Worm (Caenorhabditis elegans) whole organism, L4 larva: ENCODE results near the gene K09B11.5.
A peak's percentile ranks its signal among the peaks of the same experiment; 100 is the strongest.

Experiments used
- F10B5.3 ChIP-seq: sonication (generic microtip); optimal IDR thresholded peaks from 2 replicates; lab custom pipeline; 2016; ENCODE audit warnings: mild to moderate bottlenecking, missing genetic modification characterization, missing compliant biosample characterization
- F26F4.8 ChIP-seq: fragments of 200-800 bp; sonication (Bioruptor generic); conservative IDR thresholded peaks from 2 replicates; pipeline ENCODE4 v1.3.6; 2022; ENCODE audit warnings: missing genetic modification characterization, missing compliant biosample characterization
- F37D6.2 ChIP-seq: sonication (generic microtip); optimal IDR thresholded peaks from 2 replicates; lab custom pipeline; 2016; ENCODE audit warnings: mild to moderate bottlenecking, missing genetic modification characterization, missing compliant biosample characterization
- F44E2.7 ChIP-seq: fragments of 200-800 bp; sonication (Bioruptor generic); IDR thresholded peaks from 2 replicates; pipeline ENCODE4 v2.1.2; 2022; ENCODE audit warnings: missing genetic modification characterization, missing compliant biosample characterization
- R02D3.7 ChIP-seq: fragments of 150-350 bp; sonication (generic microtip); optimal IDR thresholded peaks from 3 replicates; lab custom pipeline; 2014; ENCODE audit warnings: missing biosample characterization, missing genetic modification characterization
- T26A8.4 ChIP-seq: fragments of 200-800 bp; sonication (Bioruptor generic); IDR thresholded peaks from 2 replicates; pipeline ENCODE4 v1.3.6; 2022; ENCODE audit warnings: missing genetic modification characterization, missing compliant biosample characterization
- Y105C5A.15 ChIP-seq: fragments of 200-800 bp; sonication (Bioruptor generic); IDR thresholded peaks from 2 replicates; pipeline ENCODE4 v1.3.6; 2022; ENCODE audit warnings: missing genetic modification characterization, missing compliant biosample characterization
- aha-1 ChIP-seq: fragments of 150-350 bp; peaks from one replicate; lab custom pipeline; 2014; ENCODE audit warnings: missing biosample characterization, missing genetic modification characterization
- aly-2 ChIP-seq: sonication (generic microtip); optimal IDR thresholded peaks from 2 replicates; lab custom pipeline; 2018; ENCODE audit warnings: missing biosample characterization, missing genetic modification characterization
- attf-4 ChIP-seq: sonication (generic microtip); optimal IDR thresholded peaks from 3 replicates; lab custom pipeline; 2017; ENCODE audit warnings: missing biosample characterization, missing genetic modification characterization
- ceh-28 ChIP-seq: fragments of 150-350 bp; optimal IDR thresholded peaks from 2 replicates; lab custom pipeline; 2014; ENCODE audit warnings: missing biosample characterization, missing genetic modification reagents, missing genetic modification characterization
- ceh-82 ChIP-seq: sonication (generic microtip); optimal IDR thresholded peaks from 2 replicates; lab custom pipeline; 2017; ENCODE audit warnings: missing biosample characterization, missing genetic modification characterization
- ctbp-1 ChIP-seq: fragments of 200-800 bp; sonication (Bioruptor generic); IDR thresholded peaks from 2 replicates; pipeline ENCODE4 v1.3.6; 2022; ENCODE audit warnings: missing genetic modification reagents, missing genetic modification characterization, missing compliant biosample characterization
- daf-12 ChIP-seq: fragments of 150-350 bp; optimal IDR thresholded peaks from 2 replicates; lab custom pipeline; 2014; ENCODE audit warnings: missing biosample characterization, missing genetic modification reagents, missing genetic modification characterization
- dmd-8 ChIP-seq: fragments of 200-800 bp; sonication (Bioruptor generic); IDR thresholded peaks from 2 replicates; pipeline ENCODE4 v1.3.6; 2022; ENCODE audit warnings: missing genetic modification characterization, missing compliant biosample characterization
- duxl-1 ChIP-seq: sonication (generic microtip); optimal IDR thresholded peaks from 2 replicates; lab custom pipeline; 2016; ENCODE audit warnings: mild to moderate bottlenecking, missing genetic modification characterization, moderate library complexity, missing compliant biosample characterization; ENCODE audit not compliant: poor library complexity
- dve-1 ChIP-seq: sonication (generic microtip); optimal IDR thresholded peaks from 2 replicates; lab custom pipeline; 2017; ENCODE audit warnings: antibody characterized with exemption, mild to moderate bottlenecking, missing genetic modification characterization, missing compliant biosample characterization; ENCODE audit not compliant: insufficient read depth
- egl-27 ChIP-seq: sonication (generic microtip); optimal IDR thresholded peaks from 3 replicates; lab custom pipeline; 2017; ENCODE audit warnings: missing biosample characterization, missing genetic modification reagents, missing genetic modification characterization
- egl-43 ChIP-seq: fragments of 200-800 bp; sonication (Bioruptor generic); IDR thresholded peaks from 2 replicates; pipeline ENCODE4 v1.3.6; 2022; ENCODE audit warnings: missing genetic modification reagents, missing genetic modification characterization, missing compliant biosample characterization
- gei-8 ChIP-seq: fragments of 200-800 bp; sonication (Bioruptor generic); optimal IDR thresholded peaks from 2 replicates; lab custom pipeline; 2018; ENCODE audit warnings: mild to moderate bottlenecking, missing genetic modification characterization, missing compliant biosample characterization
- hlh-30 ChIP-seq: sonication (generic microtip); optimal IDR thresholded peaks from 2 replicates; lab custom pipeline; 2017; ENCODE audit warnings: antibody characterized with exemption, mild to moderate bottlenecking, missing genetic modification characterization, missing compliant biosample characterization; ENCODE audit not compliant: insufficient read depth
- lim-7 ChIP-seq: fragments of 200-800 bp; sonication (Bioruptor generic); IDR thresholded peaks from 2 replicates; pipeline ENCODE4 v1.3.6; 2022; ENCODE audit warnings: missing genetic modification characterization, missing compliant biosample characterization
- lin-1 ChIP-seq: fragments of 200-800 bp; sonication (Bioruptor generic); IDR thresholded peaks from 2 replicates; pipeline ENCODE4 v1.3.6; 2022; ENCODE audit warnings: missing genetic modification reagents, missing genetic modification characterization, missing compliant biosample characterization
- lin-39 ChIP-seq: fragments of 150-350 bp; optimal IDR thresholded peaks from 2 replicates; lab custom pipeline; 2014; ENCODE audit warnings: missing biosample characterization, missing genetic modification reagents, missing genetic modification characterization
- lir-3 ChIP-seq: sonication (generic microtip); optimal IDR thresholded peaks from 2 replicates; lab custom pipeline; 2016; ENCODE audit warnings: mild to moderate bottlenecking, missing genetic modification characterization, missing compliant biosample characterization
- mxl-2 ChIP-seq: fragments of 200-800 bp; sonication (Bioruptor generic); conservative IDR thresholded peaks from 2 replicates; pipeline ENCODE4 v1.3.6; 2022; ENCODE audit warnings: missing genetic modification reagents, missing genetic modification characterization, missing compliant biosample characterization
- nhr-102 ChIP-seq: sonication (generic microtip); optimal IDR thresholded peaks from 2 replicates; lab custom pipeline; 2016; ENCODE audit warnings: mild to moderate bottlenecking, missing genetic modification characterization, moderate library complexity, missing compliant biosample characterization
- nhr-111 ChIP-seq: fragments of 200-800 bp; sonication (Bioruptor generic); optimal IDR thresholded peaks from 2 replicates; lab custom pipeline; 2018; ENCODE audit warnings: mild to moderate bottlenecking, missing genetic modification characterization, missing compliant biosample characterization
- nhr-25 ChIP-seq: sonication (generic microtip); optimal IDR thresholded peaks from 2 replicates; lab custom pipeline; 2017; ENCODE audit warnings: missing genetic modification characterization, mild to moderate bottlenecking, missing compliant biosample characterization, antibody characterized with exemption, moderate library complexity, borderline replicate concordance; ENCODE audit not compliant: insufficient read depth
- nhr-42 ChIP-seq: fragments of 200-800 bp; sonication (Bioruptor generic); IDR thresholded peaks from 2 replicates; pipeline ENCODE4 v1.3.6; 2022; ENCODE audit warnings: missing genetic modification characterization, missing compliant biosample characterization
- nhr-77 ChIP-seq: fragments of 150-350 bp; optimal IDR thresholded peaks from 2 replicates; lab custom pipeline; 2014; ENCODE audit warnings: missing biosample characterization, missing genetic modification characterization
- pqm-1 ChIP-seq: sonication (generic microtip); optimal IDR thresholded peaks from 2 replicates; lab custom pipeline; 2017; ENCODE audit warnings: missing biosample characterization, missing genetic modification characterization
- rbr-2 ChIP-seq: sonication (generic microtip); optimal IDR thresholded peaks from 2 replicates; lab custom pipeline; 2016; ENCODE audit warnings: missing genotype, missing genetic modification characterization, missing compliant biosample characterization
- saeg-2 ChIP-seq: fragments of 200-800 bp; sonication (Bioruptor generic); IDR thresholded peaks from 2 replicates; pipeline ENCODE4 v1.3.6; 2022; ENCODE audit warnings: missing genetic modification reagents, missing genetic modification characterization, missing compliant biosample characterization
- sdz-12 ChIP-seq: fragments of 200-800 bp; sonication (Bioruptor generic); optimal IDR thresholded peaks from 2 replicates; lab custom pipeline; 2018; ENCODE audit warnings: mild to moderate bottlenecking, missing genetic modification characterization, missing compliant biosample characterization
- set-16 ChIP-seq: fragments of 200-800 bp; sonication (Bioruptor generic); IDR thresholded peaks from 2 replicates; pipeline ENCODE4 v1.3.6; 2022; ENCODE audit warnings: missing genetic modification reagents, missing genetic modification characterization, missing compliant biosample characterization
- skn-1 ChIP-seq: fragments of 150-350 bp; optimal IDR thresholded peaks from 2 replicates; lab custom pipeline; 2014; ENCODE audit warnings: missing biosample characterization, missing genetic modification characterization
- snpc-1.2 ChIP-seq: fragments of 200-800 bp; sonication (Bioruptor generic); IDR thresholded peaks from 2 replicates; pipeline ENCODE4 v1.3.6; 2022; ENCODE audit warnings: missing genetic modification reagents, missing genetic modification characterization, missing compliant biosample characterization
- spr-1 ChIP-seq: sonication (generic microtip); optimal IDR thresholded peaks from 2 replicates; lab custom pipeline; 2016; ENCODE audit warnings: mild to moderate bottlenecking, missing genetic modification characterization, missing compliant biosample characterization
- spr-3 ChIP-seq: fragments of 200-800 bp; sonication (Bioruptor generic); optimal IDR thresholded peaks from 2 replicates; lab custom pipeline; 2018; ENCODE audit warnings: mild to moderate bottlenecking, missing genetic modification characterization, missing compliant biosample characterization
- tag-97 ChIP-seq: fragments of 200-800 bp; sonication (Bioruptor generic); IDR thresholded peaks from 2 replicates; pipeline ENCODE4 v1.3.6; 2022; ENCODE audit warnings: missing genetic modification characterization, missing compliant biosample characterization
- tra-1 ChIP-seq: fragments of 200-800 bp; sonication (Bioruptor generic); IDR thresholded peaks from 2 replicates; pipeline ENCODE4 v1.3.6; 2022; ENCODE audit warnings: missing genetic modification reagents, missing genetic modification characterization, missing compliant biosample characterization
- unc-62 ChIP-seq, 3 experiments: fragments of 150-350 bp in 1 of 3; sonication (generic microtip); optimal IDR thresholded peaks in 2 of 3; peaks in 1 of 3; 1 replicate in 1 of 3; 2 replicates in 2 of 3; lab custom pipeline; 2014 to 2017; ENCODE audit warnings: missing biosample characterization in 3 of 3, missing genetic modification characterization in 3 of 3, missing genetic modification reagents in 3 of 3, missing genotype in 1 of 3
- zfp-2 ChIP-seq: sonication (generic microtip); optimal IDR thresholded peaks from 2 replicates; lab custom pipeline; 2016; ENCODE audit warnings: mild to moderate bottlenecking, missing genetic modification characterization, missing compliant biosample characterization
- zip-2 ChIP-seq: fragments of 150-350 bp; optimal IDR thresholded peaks from 2 replicates; lab custom pipeline; 2014; ENCODE audit warnings: missing biosample characterization, missing genetic modification characterization

K09B11.5 gene

DNA sequence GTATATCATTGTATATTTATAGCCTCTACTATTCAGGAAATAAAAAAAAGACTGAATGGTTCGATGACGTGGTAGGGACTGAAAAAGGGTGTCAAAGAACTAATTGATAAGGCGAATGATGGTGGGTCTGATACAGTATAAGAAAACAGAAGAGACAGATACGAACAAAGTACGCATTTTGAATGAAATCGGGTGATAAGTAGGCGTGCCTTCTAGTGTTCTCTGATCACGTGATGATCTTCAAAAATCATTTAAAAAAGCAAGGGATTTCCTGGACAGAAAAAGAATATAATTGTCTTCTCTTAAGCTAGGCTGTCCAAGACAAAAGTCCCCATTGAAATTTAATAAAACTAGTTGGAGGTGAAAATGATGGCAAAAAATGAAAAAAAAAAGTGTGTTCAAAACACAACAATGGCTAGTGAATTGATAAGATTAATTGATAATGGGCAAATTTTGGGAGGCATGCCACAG is 40.5 kb downstream of the K09B11.5 start (continued):
- TF ChIP-seq nhr-111 (GFP tag; lab: Kevin White, UChicago) = no peak
- no peak for TF ChIP-seq lir-3
- TF ChIP-seq dve-1 (tag; lab: Kevin White, UChicago) = peak; percentile 52

DNA sequence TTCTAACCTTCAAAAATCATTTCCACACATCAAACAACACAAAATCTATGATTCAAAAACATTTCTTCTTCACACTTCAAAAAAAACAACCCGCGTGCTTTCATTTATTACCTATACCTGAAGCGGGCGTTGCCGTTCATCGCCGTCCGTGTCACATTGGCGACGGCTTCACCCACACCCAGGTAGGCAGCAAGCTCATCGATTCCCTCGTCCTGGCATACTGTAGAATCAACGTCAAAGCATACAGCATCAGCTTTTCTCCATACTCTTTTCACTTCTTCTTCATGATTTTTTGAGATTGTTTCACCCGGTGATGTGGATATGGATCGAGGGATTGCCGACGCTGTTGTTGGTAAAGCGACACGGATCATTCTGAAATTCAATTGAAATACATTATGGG is 41.6 kb downstream of the K09B11.5 start:
- no peak for TF ChIP-seq zfp-2 (tag; lab: Kevin White, UChicago)
- TF ChIP-seq T26A8.4 (GFP tag; lab: Robert Waterston, UW) = peak; percentile 46
- no peak for TF ChIP-seq R02D3.7
- no peak for TF ChIP-seq F44E2.7 (GFP tag; lab: Robert Waterston, UW)
- peak; percentile 68 for TF ChIP-seq sdz-12 (GFP tag; lab: Kevin White, UChicago)
- 0 out of 2 replicates have a peak, but pooled peaks have one; percentile 44 for TF ChIP-seq egl-43 (GFP tag; lab: Robert Waterston, UW)
- TF ChIP-seq zip-2 (tag; lab: Kevin White, UChicago) = no peak
- TF ChIP-seq mxl-2 (GFP tag; lab: Robert Waterston, UW) = no peak; the same call in 1 of the 2 replicates
- peak; percentile 13 for TF ChIP-seq nhr-111 (GFP tag; lab: Kevin White, UChicago)
- TF ChIP-seq lin-39 (tag; lab: Kevin White, UChicago) = no peak
- 0 out of 2 replicates have a peak, but pooled peaks have one; percentile 33 for TF ChIP-seq nhr-42
- peak; percentile 25 for TF ChIP-seq aha-1 (tag; lab: Kevin White, UChicago)
- no peak for TF ChIP-seq tag-97 (GFP tag; lab: Robert Waterston, UW)
- TF ChIP-seq skn-1 (tag; lab: Kevin White, UChicago) = no peak
- TF ChIP-seq pqm-1 (tag; lab: Kevin White, UChicago) = no peak
- TF ChIP-seq lim-7 = 0 out of 2 replicates have a peak, but pooled peaks have one; percentile 35
- peak; percentile 26; the same call in 1 of the 2 replicates for TF ChIP-seq set-16 (GFP tag; lab: Robert Waterston, UW)
- no peak for TF ChIP-seq nhr-25 (tag; lab: Kevin White, UChicago)
- no peak for TF ChIP-seq nhr-77 (tag; lab: Kevin White, UChicago)
- no peak for TF ChIP-seq F37D6.2 (tag; lab: Kevin White, UChicago)
- TF ChIP-seq nhr-102 (tag; lab: Kevin White, UChicago) = no peak
- TF ChIP-seq ceh-28 = no peak
- no peak for TF ChIP-seq rbr-2
- no peak for TF ChIP-seq spr-1 (tag; lab: Kevin White, UChicago)
- TF ChIP-seq ceh-82 (tag; lab: Kevin White, UChicago) = no peak
- TF ChIP-seq aly-2 (tag; lab: Kevin White, UChicago) = no peak

DNA sequence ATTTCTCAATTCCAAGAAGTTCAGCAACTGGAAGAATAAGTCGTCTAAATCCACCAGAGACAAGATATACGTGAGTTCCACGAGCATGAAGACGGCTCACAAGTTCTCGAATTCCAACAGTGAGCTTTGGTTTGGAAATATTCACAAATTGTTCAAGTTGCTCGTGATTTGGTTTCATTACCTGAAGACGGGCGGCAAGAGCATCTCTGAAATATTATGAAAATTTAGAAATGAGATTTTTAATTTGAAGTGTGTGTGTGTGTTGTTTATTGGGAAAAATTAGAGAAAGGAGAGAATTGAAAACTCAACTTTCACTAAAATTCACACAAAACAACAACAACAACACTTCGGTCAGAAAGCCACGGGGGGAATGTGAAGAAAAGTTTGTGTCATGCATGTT is 43.0 kb downstream of the K09B11.5 start:
- peak; percentile 35 for TF ChIP-seq gei-8 (GFP tag; lab: Kevin White, UChicago)
- TF ChIP-seq aha-1 (tag; lab: Kevin White, UChicago) = peak; percentile 84
- TF ChIP-seq F10B5.3 = no peak
- TF ChIP-seq ctbp-1 (GFP tag; lab: Robert Waterston, UW) = 0 out of 2 replicates have a peak, but pooled peaks have one; percentile 12
- peak in 1 of 2 experiments; percentile 91 for TF ChIP-seq unc-62 (GFP tag; optimal IDR thresholded peaks at IDR 0.05 in 1 of 2; lab: Kevin White, UChicago)
- no peak for TF ChIP-seq unc-62 (tag; optimal IDR thresholded peaks at IDR 0.05; lab: Kevin White, UChicago)
- TF ChIP-seq, all 104 proteins: peak for 4

DNA sequence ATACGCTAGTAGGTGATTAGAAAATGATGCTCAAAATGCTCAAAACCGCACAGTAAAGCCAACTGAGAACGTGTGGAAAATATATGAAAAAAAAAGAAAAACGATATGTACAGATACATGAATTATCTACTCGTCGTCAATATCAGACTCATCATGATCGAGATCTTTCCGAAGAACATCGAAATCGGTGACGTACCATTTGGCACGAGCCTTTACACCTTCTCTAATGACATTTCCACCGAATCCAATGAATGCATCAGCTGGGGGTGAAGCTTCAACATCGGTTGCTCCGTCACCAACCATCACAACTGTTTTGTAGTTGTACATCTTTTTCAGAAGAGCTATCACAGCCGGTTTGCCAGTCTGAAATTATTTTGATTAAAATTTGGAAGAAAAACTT is 44.6 kb downstream of the K09B11.5 start:
- no peak for TF ChIP-seq daf-12 (tag; lab: Kevin White, UChicago)
- peak; percentile 43 for TF ChIP-seq nhr-111 (GFP tag; lab: Kevin White, UChicago)
- peak; percentile 34 for TF ChIP-seq duxl-1 (tag; lab: Kevin White, UChicago)
- no peak for TF ChIP-seq gei-8 (GFP tag; lab: Kevin White, UChicago)
- peak; percentile 33; the same call in 1 of the 2 replicates for TF ChIP-seq nhr-42
- no peak for TF ChIP-seq saeg-2 (GFP tag; lab: Robert Waterston, UW)
- TF ChIP-seq spr-3 (GFP tag; lab: Kevin White, UChicago) = no peak
- no peak for TF ChIP-seq hlh-30 (tag; lab: Kevin White, UChicago)
- 0 out of 2 replicates have a peak, but pooled peaks have one; percentile 49 for TF ChIP-seq dmd-8 (GFP tag; lab: Robert Waterston, UW)
- 0 out of 2 replicates have a peak, but pooled peaks have one; percentile 26 for TF ChIP-seq tra-1 (GFP tag; lab: Robert Waterston, UW)
- no peak for TF ChIP-seq egl-27 (tag; lab: Kevin White, UChicago)
- TF ChIP-seq lin-1 (GFP tag; lab: Robert Waterston, UW) = peak; percentile 38; the same call in 1 of the 2 replicates
- peak; percentile 67 for TF ChIP-seq egl-43 (GFP tag; lab: Robert Waterston, UW)
- 0 out of 2 replicates have a peak, but pooled peaks have one; percentile 34 for TF ChIP-seq Y105C5A.15 (GFP tag; lab: Robert Waterston, UW)
- no peak for TF ChIP-seq dve-1 (tag; lab: Kevin White, UChicago)
- 0 out of 2 replicates have a peak, but pooled peaks have one; percentile 11 for TF ChIP-seq snpc-1.2
- no peak for TF ChIP-seq set-16 (GFP tag; lab: Robert Waterston, UW)
- no peak for TF ChIP-seq F26F4.8 (GFP tag; lab: Robert Waterston, UW)
- no peak for TF ChIP-seq attf-4 (tag; lab: Kevin White, UChicago)
